Fruit fly (Drosophila melanogaster): ENCODE results near the gene ttk.

ttk gene

DNA sequence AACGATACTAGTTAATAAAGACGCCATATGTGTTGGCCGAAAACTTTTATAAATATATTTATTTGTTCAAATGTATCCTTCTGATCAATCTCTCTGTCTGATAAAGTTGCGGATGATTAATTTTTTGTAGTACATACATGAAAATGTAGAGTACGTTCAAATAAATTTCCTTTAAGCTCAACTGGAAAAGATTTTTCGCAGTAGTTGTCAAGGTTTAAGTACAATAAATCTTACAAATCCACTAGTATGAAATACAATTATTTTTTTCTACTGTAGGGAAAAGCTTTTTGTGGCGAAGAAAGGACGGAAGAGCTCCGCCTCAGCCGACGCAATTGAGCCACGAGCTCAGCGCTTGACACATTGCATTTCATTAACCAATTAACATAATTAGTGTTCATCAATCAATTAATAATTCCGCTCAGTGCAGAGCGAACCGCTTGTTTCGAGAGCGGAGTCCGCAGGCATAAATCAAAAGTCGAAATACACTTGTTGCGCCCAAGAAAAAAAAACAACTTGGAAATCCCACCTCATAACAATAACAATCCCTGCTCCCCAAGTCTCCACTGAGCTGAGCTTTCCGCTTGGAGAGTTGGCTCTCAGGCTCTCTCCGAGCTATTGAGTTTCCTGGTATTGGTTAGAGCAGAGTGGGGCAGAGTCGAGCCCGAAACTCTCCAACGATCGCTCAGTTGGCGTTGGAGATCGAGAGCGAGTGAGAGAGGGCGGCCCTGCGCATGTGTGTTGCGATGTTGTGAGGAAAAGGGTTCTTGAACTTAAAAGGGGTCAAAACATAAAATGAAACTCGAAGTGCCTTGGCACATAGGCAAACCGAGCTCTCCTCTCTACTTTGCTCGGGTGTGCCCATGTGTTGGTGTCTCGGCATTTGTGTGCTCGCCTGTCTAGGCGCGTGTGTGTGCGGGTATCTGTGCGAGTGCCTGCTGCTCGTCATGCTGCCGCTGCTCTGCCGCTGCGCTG, 24.7 kb upstream of the ttk start:
- TF ChIP-seq CG17806 (tag; optimal IDR thresholded peaks at IDR 0.05): peak; percentile 29
- peak; percentile 68 for TF ChIP-seq Pif1B (GFP tag; optimal IDR thresholded peaks at IDR 0.05)
- TF ChIP-seq CG15710 (tag; optimal IDR thresholded peaks at IDR 0.05): peak; percentile 30
- no peak for TF ChIP-seq rn (GFP tag; IDR thresholded peaks at IDR 0.05)
- peak; percentile 57 for TF ChIP-seq Snoo (tag; optimal IDR thresholded peaks at IDR 0.05)
- no peak for TF ChIP-seq CG13204 (GFP tag; optimal IDR thresholded peaks at IDR 0.05)
- TF ChIP-seq CG8159 (tag; optimal IDR thresholded peaks at IDR 0.05): peak; percentile 60
- no peak for TF ChIP-seq CG10348 (GFP tag; IDR thresholded peaks at IDR 0.05)
- no peak for TF ChIP-seq Ets98B (GFP tag; IDR thresholded peaks at IDR 0.05)
- TF ChIP-seq EcR (GFP tag; optimal IDR thresholded peaks at IDR 0.05): peak; percentile 98
- TF ChIP-seq gl (tag; optimal IDR thresholded peaks at IDR 0.05): no peak
- peak; percentile 12 for TF ChIP-seq Pif1A (GFP tag; optimal IDR thresholded peaks at IDR 0.05)
- TF ChIP-seq fd96Ca (GFP tag; IDR thresholded peaks at IDR 0.05): peak; percentile 55; the same call in 2 of the 3 replicates
- TF ChIP-seq D1 (tag; optimal IDR thresholded peaks at IDR 0.05): no peak
- peak; percentile 47; the same call in 1 of the 3 replicates for TF ChIP-seq CG4496 (GFP tag; IDR thresholded peaks at IDR 0.05)
- peak; percentile 35 for TF ChIP-seq CG9948 (tag; optimal IDR thresholded peaks at IDR 0.05)
- TF ChIP-seq CG12605 (GFP tag; IDR thresholded peaks at IDR 0.05): no peak
- TF ChIP-seq CG34367 (tag; optimal IDR thresholded peaks at IDR 0.05): peak; percentile 2
- peak; percentile 56 for TF ChIP-seq CG14655 (GFP tag; optimal IDR thresholded peaks at IDR 0.05)
- no peak for TF ChIP-seq CG32121 (GFP tag; IDR thresholded peaks at IDR 0.05)
- peak; percentile 10 for TF ChIP-seq CG8301 (tag; optimal IDR thresholded peaks at IDR 0.05)

DNA sequence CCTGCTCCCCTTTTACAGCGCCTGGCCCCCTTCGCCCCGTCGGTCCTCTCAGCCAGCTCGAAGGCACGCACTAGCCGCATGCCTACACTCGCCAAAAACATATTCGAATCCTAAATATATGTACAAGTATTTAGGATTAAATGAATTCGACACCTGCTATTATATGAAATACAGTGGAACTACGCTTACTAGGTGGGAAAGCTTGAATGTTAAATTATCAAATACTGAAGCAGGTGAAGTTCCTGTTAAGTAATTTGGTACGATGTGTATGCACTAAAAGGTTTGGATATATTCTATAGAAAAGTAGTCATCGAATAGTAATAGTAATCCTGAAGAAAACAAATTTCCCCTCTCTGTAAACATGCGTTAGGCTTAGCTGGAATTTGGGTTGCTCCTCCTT, 23.9 kb upstream of the ttk start:
- peak; percentile 47 for TF ChIP-seq Pif1A (GFP tag; optimal IDR thresholded peaks at IDR 0.05)
- no peak for TF ChIP-seq CG12605 (GFP tag; IDR thresholded peaks at IDR 0.05)
- peak; percentile 78 for TF ChIP-seq CG8301 (tag; optimal IDR thresholded peaks at IDR 0.05)
- no peak for TF ChIP-seq rn (GFP tag; IDR thresholded peaks at IDR 0.05)
- peak; percentile 28 for TF ChIP-seq CG15710 (tag; optimal IDR thresholded peaks at IDR 0.05)
- no peak for TF ChIP-seq CG4496 (GFP tag; IDR thresholded peaks at IDR 0.05)
- TF ChIP-seq Ets98B (GFP tag; IDR thresholded peaks at IDR 0.05): no peak
- no peak for TF ChIP-seq CG13204 (GFP tag; optimal IDR thresholded peaks at IDR 0.05)
- TF ChIP-seq CG14655 (GFP tag; optimal IDR thresholded peaks at IDR 0.05): peak; percentile 87
- no peak for TF ChIP-seq EcR (GFP tag; optimal IDR thresholded peaks at IDR 0.05)
- peak; percentile 37 for TF ChIP-seq Pif1B (GFP tag; optimal IDR thresholded peaks at IDR 0.05)
- TF ChIP-seq fd96Ca (GFP tag; IDR thresholded peaks at IDR 0.05): peak; percentile 37; the same call in 2 of the 3 replicates
- TF ChIP-seq CG8159 (tag; optimal IDR thresholded peaks at IDR 0.05): peak; percentile 42
- TF ChIP-seq CG10348 (GFP tag; IDR thresholded peaks at IDR 0.05): no peak
- peak; percentile 27 for TF ChIP-seq CG34367 (tag; optimal IDR thresholded peaks at IDR 0.05)
- TF ChIP-seq CG32121 (GFP tag; IDR thresholded peaks at IDR 0.05): no peak
- TF ChIP-seq gl (tag; optimal IDR thresholded peaks at IDR 0.05): no peak
- no peak for TF ChIP-seq Snoo (tag; optimal IDR thresholded peaks at IDR 0.05)
- no peak for TF ChIP-seq D1 (tag; optimal IDR thresholded peaks at IDR 0.05)
- peak; percentile 49 for TF ChIP-seq CG17806 (tag; optimal IDR thresholded peaks at IDR 0.05)
- peak; percentile 76 for TF ChIP-seq CG9948 (tag; optimal IDR thresholded peaks at IDR 0.05)

DNA sequence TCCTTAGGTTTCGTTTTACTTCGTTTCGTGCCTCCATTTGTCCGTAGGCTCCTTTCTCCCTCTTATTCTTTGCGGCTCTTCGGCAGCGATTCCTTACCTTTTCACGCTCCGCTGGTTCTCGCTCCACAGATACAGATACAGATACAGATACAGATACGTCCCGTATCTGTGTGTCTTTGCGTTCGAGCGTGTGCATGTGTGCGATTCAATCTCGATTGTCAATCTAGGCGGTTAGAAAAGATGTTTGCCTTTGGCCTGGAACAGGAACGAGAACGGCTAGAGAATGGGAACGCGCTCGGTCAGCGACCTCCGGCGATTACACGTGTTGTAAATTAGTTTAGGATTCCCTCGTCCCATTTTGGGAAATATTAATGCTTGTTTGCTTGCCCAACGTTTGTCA, 23.2 kb upstream of the ttk start:
- TF ChIP-seq EcR (GFP tag; optimal IDR thresholded peaks at IDR 0.05): peak; percentile 63
- no peak for TF ChIP-seq CG34367 (tag; optimal IDR thresholded peaks at IDR 0.05)
- TF ChIP-seq Ets98B (GFP tag; IDR thresholded peaks at IDR 0.05): no peak
- no peak for TF ChIP-seq CG17806 (tag; optimal IDR thresholded peaks at IDR 0.05)
- no peak for TF ChIP-seq CG10348 (GFP tag; IDR thresholded peaks at IDR 0.05)
- TF ChIP-seq CG13204 (GFP tag; optimal IDR thresholded peaks at IDR 0.05): peak; percentile 23

DNA sequence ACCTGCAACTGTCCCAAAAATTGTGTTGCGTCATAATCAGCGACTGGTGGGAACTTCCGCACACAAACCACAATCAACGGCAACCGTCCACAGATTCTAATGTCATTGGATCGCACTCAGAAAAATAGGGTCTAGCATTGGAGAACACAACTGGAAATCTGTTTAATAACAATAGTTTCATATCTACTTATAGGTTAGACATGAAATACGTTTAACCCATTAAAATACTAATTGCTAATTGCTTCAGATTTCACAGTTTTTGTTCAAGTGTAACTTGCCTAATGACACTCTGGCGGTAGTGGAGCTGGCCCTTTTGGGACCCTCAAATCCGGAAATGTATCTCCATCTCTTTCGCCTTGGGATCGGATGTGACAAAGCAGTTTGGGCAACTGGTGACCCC, 17.0 kb upstream of the ttk start:
- no peak for TF ChIP-seq D1 (tag; optimal IDR thresholded peaks at IDR 0.05)
- TF ChIP-seq Ets98B (GFP tag; IDR thresholded peaks at IDR 0.05): no peak
- TF ChIP-seq CG14655 (GFP tag; optimal IDR thresholded peaks at IDR 0.05): peak; percentile 27
- TF ChIP-seq gl (tag; optimal IDR thresholded peaks at IDR 0.05): no peak
- TF ChIP-seq rn (GFP tag; IDR thresholded peaks at IDR 0.05): no peak

DNA sequence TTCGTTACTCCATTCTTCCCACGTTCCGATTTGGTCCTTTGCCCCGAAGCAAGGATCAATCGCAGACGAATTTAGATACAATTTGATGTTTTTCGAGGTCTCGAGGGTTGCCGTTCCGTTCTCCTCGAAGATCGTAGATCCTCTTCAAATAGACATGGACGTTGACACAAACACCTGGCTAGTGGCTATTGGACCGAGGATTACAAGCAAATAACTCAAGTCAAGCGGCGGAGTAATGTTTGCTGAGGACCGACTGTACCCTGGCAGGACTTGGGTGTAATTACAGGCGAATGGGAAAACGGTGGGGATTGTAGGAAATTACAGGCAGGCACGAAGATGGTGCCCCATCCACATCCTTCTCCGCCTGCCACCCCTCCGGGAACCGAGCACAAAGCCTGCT, 16.1 kb upstream of the ttk start:
- TF ChIP-seq CG8301 (tag; optimal IDR thresholded peaks at IDR 0.05) (no peak), EcR (GFP tag; optimal IDR thresholded peaks at IDR 0.05) (no peak), CG14655 (GFP tag; optimal IDR thresholded peaks at IDR 0.05) (no peak), CG32121 (GFP tag; IDR thresholded peaks at IDR 0.05) (no peak), CG15710 (tag; optimal IDR thresholded peaks at IDR 0.05) (no peak), gl (tag; optimal IDR thresholded peaks at IDR 0.05) (no peak), CG34367 (tag; optimal IDR thresholded peaks at IDR 0.05) (no peak), CG12605 (GFP tag; IDR thresholded peaks at IDR 0.05) (no peak), Snoo (tag; optimal IDR thresholded peaks at IDR 0.05) (no peak), CG10348 (GFP tag; IDR thresholded peaks at IDR 0.05) (no peak), CG17806 (tag; optimal IDR thresholded peaks at IDR 0.05) (no peak), rn (GFP tag; IDR thresholded peaks at IDR 0.05) (no peak), CG8159 (tag; optimal IDR thresholded peaks at IDR 0.05) (no peak), Pif1B (GFP tag; optimal IDR thresholded peaks at IDR 0.05) (no peak), Ets98B (GFP tag; IDR thresholded peaks at IDR 0.05) (no peak), Pif1A (GFP tag; optimal IDR thresholded peaks at IDR 0.05) (no peak), D1 (tag; optimal IDR thresholded peaks at IDR 0.05) (no peak), CG13204 (GFP tag; optimal IDR thresholded peaks at IDR 0.05) (no peak), fd96Ca (GFP tag; IDR thresholded peaks at IDR 0.05) (no peak)
